Worm (Caenorhabditis elegans): ENCODE data around the gene F26G1.9.

DNA sequence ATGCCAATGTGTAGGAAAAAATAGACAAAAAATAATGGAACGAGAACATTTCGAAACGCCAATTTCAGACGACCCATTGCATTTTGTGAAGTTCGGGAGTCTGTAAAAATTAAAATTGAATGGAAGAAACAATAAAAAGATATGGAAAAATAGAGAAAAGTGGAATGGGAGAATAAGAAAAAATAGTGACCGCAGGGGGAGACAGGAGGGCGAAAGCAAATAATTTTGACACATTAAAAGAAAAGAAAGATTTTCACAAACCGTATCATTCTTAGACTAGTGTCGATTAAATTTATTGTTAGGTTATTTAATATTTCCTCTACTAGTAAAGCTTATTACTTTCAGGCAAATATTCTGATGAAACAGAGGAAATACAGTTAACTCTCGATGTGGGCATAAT, 39.9 kb downstream of the F26G1.9 start, which contains the start of gene F41C3.11:
- TF ChIP-seq snpc-4 (GFP tag; optimal IDR thresholded peaks at IDR 0.05) (no peak), snpc-4 (tag; optimal IDR thresholded peaks at IDR 0.05) (no peak), C17E4.6 (GFP tag; IDR thresholded peaks at IDR 0.05) (no peak), ama-1 (optimal IDR thresholded peaks at IDR 0.05) (no peak), ama-1 (GFP tag; optimal IDR thresholded peaks at IDR 0.05) (no peak)

Measured in whole organism, young adult.